Fruit fly (Drosophila melanogaster) ovary, adult (tissue): ENCODE measurements around the gene Dpck.

ENCODE experiments used
- CG17801 ChIP-seq: fragments of 200-800 bp; optimal IDR thresholded peaks from 2 replicates; lab custom pipeline; 2019; ENCODE audit warnings: missing biosample characterization, mild to moderate bottlenecking, missing genetic modification characterization, moderate library complexity; ENCODE audit not compliant: partially characterized antibody

Dpck gene

DNA sequence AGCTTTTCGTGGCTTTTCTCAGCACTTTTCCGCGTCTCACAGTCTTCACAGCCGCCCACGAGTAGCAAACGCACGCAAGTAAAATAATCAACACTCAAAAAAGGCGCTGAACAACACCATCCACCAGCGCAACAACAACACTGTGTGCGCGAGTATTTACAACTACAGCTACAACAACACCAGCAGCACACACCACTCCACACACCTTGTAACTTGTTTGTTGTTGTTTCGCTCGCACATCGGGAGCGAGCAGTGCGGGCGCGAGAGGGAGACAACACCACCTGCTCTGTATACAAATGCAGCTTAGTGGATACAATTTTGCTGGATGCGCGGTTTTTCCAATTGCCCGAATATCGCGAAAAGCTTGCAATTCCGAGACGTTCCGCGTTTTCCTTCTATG, 41.7 kb downstream of the Dpck start:
- no peak for TF ChIP-seq CG17801 (GFP tag; lab: Kevin White, UChicago)

DNA sequence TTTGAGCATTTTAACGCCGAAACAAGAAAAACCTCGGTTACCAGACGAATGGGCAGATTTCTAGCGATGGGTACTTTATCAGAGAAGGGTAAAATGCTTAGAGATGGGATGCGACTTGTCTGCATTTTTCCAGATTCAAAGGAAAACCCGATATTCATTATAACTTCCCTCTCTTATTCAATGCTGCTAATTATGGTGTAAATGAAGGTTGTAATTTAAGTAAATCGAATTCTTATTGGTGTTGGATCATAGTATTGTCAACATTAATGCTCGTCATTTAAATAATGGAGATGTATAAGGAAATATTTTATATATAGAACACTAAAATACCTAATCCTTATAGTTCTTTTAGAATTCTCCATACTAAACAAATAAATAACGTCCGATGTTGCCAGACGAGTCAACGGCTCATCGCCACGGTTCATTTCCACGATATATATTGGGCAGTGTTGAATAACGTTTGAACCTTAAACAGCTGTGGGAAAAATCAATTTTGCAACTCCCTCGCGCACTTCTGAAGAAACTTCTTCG, 42.2 kb downstream of the Dpck start, which contains the start of the genes Alh and CG10098:
Alh (minus strand) TSS at position 77 of the 531 bp plus-strand sequence.
CG10098 (plus strand) TSS at position 440 of the 531 bp plus-strand sequence.
- TF ChIP-seq CG17801 (GFP tag; lab: Kevin White, UChicago): peak; percentile 46

DNA sequence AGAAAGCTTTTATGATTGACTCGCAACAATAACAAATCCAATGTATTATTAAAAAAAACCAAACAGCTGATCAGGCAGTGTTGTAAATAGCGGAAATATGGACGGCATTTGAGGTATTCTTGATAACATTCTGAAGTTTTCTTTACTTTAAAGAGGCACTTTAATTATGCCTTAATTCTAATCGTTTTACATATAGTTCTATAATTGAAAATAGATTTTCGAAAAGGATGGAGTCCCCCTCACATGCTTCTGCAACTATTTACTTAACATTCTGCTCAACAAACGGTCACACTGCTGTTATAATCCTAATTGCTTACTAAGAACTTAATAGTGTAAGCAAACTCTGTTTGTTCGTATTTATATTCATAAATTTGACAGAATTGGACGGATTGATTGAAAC, 46.0 kb downstream of the Dpck start, which contains the start of gene CG10068:
CG10068 (minus strand) TSS at position 62 of the 400 bp plus-strand sequence.
- peak; percentile 89 for TF ChIP-seq CG17801 (GFP tag; lab: Kevin White, UChicago)

DNA sequence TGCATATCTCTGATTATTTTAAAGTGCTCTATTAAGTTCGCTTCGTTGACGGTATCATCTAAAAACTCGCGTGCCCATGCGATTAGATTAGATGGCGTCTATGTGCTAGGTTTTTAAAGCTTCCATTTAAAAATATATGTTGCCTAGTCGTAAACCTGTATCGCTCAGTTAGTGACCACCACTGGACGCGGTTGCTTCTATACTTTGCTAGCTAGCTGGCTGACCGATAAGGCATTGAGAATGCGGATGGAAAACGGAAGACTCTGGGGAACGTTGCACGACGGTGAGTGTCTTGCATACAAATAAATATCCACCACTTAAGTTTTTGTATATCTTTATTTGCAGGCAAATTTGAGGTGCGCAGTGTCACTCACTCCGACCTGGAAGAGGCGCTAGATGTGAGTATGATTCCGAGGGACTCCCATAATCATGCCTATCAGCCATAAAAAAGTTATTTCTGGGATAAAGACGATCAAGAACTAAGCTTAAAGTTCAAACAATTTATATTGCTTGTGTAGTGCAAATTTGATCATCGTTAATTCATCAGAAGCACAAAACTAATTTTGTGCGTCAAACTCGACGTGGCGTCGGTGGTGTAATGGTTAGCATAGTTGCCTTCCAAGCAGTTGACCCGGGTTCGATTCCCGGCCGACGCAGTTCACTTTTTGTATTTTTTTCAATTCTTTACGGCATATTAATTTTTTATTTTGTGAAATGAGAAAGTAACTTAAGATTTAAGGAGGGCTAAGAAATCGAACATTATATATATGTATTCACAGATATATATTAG, 47.5 kb downstream of the Dpck start, which contains the start of gene CG31248:
CG31248 (plus strand) TSS at position 41 of the 790 bp plus-strand sequence.
- TF ChIP-seq CG17801 (GFP tag; lab: Kevin White, UChicago): no peak

DNA sequence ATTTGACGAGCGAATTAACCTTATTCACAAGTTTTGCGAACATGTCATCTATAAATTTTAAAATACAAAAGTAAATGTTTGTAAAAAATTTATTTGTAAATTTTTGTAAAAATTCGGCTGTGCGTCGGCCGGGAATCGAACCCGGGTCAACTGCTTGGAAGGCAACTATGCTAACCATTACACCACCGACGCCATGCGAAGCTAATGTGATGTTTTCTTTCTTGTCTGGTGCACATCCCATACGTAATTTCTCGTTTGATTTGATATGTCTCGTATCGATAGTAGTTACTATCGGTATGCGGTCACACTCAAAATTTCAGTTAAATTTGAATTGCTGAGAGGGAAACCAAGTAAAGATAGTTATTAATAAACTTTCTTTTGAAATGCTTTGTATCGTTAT, 48.8 kb downstream of the Dpck start:
- peak; percentile 34 for TF ChIP-seq CG17801 (GFP tag; lab: Kevin White, UChicago)

DNA sequence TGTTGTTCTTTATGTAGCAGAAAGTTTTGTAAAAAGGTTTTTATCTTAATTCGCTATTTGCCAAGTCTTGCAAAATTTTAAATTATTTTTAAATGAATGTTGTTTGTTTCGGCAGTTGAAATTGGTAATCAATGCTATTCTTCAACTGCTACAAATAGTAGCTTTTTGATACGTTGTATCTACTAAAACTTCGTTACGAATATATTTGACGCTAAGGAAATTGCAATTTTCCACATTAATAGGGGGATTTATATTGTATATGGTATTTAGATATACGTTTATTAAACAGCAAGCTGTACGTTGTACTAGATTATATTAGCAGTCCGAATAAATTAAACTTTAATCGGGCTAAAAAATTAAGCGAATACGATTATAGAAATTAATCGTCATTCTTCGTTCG, 49.3 kb downstream of the Dpck start, which contains the start of gene CG31493:
CG31493 (plus strand) TSS at position 301 of the 400 bp plus-strand sequence.
- TF ChIP-seq CG17801 (GFP tag; lab: Kevin White, UChicago): no peak
